Worm (Caenorhabditis elegans) whole organism, early embryonic: ENCODE measurements around the gene F58F6.5.

ENCODE experiments used
- ama-1 ChIP-seq: fragments of 150-350 bp; optimal IDR thresholded peaks from 2 replicates; lab custom pipeline; 2014
- ets-7 ChIP-seq: sonication (generic microtip); optimal IDR thresholded peaks from 2 replicates; lab custom pipeline; 2016; ENCODE audit warnings: missing genotype, missing genetic modification characterization, missing compliant biosample characterization
- hmbx-1 ChIP-seq: sonication (generic microtip); optimal IDR thresholded peaks from 2 replicates; lab custom pipeline; 2016; ENCODE audit warnings: mild to moderate bottlenecking, missing genetic modification characterization, missing compliant biosample characterization
- hnd-1 ChIP-seq: sonication (generic microtip); optimal IDR thresholded peaks from 2 replicates; lab custom pipeline; 2016; ENCODE audit warnings: missing genetic modification characterization, missing compliant biosample characterization
- tbx-11 ChIP-seq: fragments of 200-800 bp; sonication (Bioruptor generic); IDR thresholded peaks from 2 replicates; pipeline ENCODE4 v1.3.6; 2022; ENCODE audit warnings: missing genetic modification characterization, missing compliant biosample characterization

ce11 chrIV:1377699-1378098, 34.2 kb downstream of the F58F6.5 start:
- no peak for TF ChIP-seq hnd-1 (tag; lab: Kevin White, UChicago)
- no peak for TF ChIP-seq ama-1 (lab: Kevin White, UChicago)
- no peak for TF ChIP-seq ets-7 (tag; lab: Kevin White, UChicago)
- no peak for TF ChIP-seq hmbx-1 (tag; lab: Kevin White, UChicago)
- no peak for TF ChIP-seq tbx-11 (GFP tag; lab: Robert Waterston, UW)
